Worm (Caenorhabditis elegans): ENCODE results near the gene egl-5.
A peak's percentile ranks its signal among the peaks of the same experiment; 100 is the strongest.

ce11 chrIII:7778530-7778929 lies 35.6 kb upstream of the egl-5 start:
- TF ChIP-seq nhr-76 (tag; optimal IDR thresholded peaks at IDR 0.05) (no peak), nhr-28 (tag; optimal IDR thresholded peaks at IDR 0.05) (no peak), egl-5 (tag; optimal IDR thresholded peaks at IDR 0.05) (peak; percentile 31), aly-2 (tag; optimal IDR thresholded peaks at IDR 0.05) (no peak), nhr-77 (tag; optimal IDR thresholded peaks at IDR 0.05) (no peak), snpc-4 (tag; optimal IDR thresholded peaks at IDR 0.05) (no peak), daf-12 (tag; optimal IDR thresholded peaks at IDR 0.05) (no peak), ztf-4 (tag; optimal IDR thresholded peaks at IDR 0.05) (no peak), skn-1 (tag; optimal IDR thresholded peaks at IDR 0.05) (no peak), nhr-237 (tag; optimal IDR thresholded peaks at IDR 0.05) (no peak), elt-1 (tag; optimal IDR thresholded peaks at IDR 0.05) (no peak), lin-15B (tag; optimal IDR thresholded peaks at IDR 0.05) (no peak)

Measured in whole organism, L3 larva.